Worm (Caenorhabditis elegans) whole organism, L4 larva: ENCODE results near the gene ceh-33.
A peak's percentile ranks its signal among the peaks of the same experiment; 100 is the strongest.

Experiments
- F10B5.3 ChIP-seq: sonication (generic microtip); optimal IDR thresholded peaks from 2 replicates; lab custom pipeline; 2016; ENCODE audit warnings: mild to moderate bottlenecking, missing genetic modification characterization, missing compliant biosample characterization
- F44E2.7 ChIP-seq: fragments of 200-800 bp; sonication (Bioruptor generic); IDR thresholded peaks from 2 replicates; pipeline ENCODE4 v2.1.2; 2022; ENCODE audit warnings: missing genetic modification characterization, missing compliant biosample characterization
- Y75B8A.6 ChIP-seq: fragments of 200-800 bp; sonication (Bioruptor generic); IDR thresholded peaks from 2 replicates; pipeline ENCODE4 v1.3.6; 2022; ENCODE audit warnings: missing genetic modification reagents, missing genetic modification characterization, missing compliant biosample characterization
- ZK337.2 ChIP-seq: fragments of 200-800 bp; sonication (Bioruptor generic); IDR thresholded peaks from 2 replicates; pipeline ENCODE4 v1.3.6; 2022; ENCODE audit warnings: missing genetic modification reagents, missing genetic modification characterization, missing compliant biosample characterization
- ZK546.5 ChIP-seq, 2 experiments: sonication (generic microtip); optimal IDR thresholded peaks; 2 replicates each; lab custom pipeline; 2017; ENCODE audit warnings: missing biosample characterization in 2 of 2, missing genetic modification characterization in 2 of 2
- aha-1 ChIP-seq: fragments of 150-350 bp; peaks from one replicate; lab custom pipeline; 2014; ENCODE audit warnings: missing biosample characterization, missing genetic modification characterization
- attf-4 ChIP-seq: sonication (generic microtip); optimal IDR thresholded peaks from 3 replicates; lab custom pipeline; 2017; ENCODE audit warnings: missing biosample characterization, missing genetic modification characterization
- cey-2 ChIP-seq: sonication (generic microtip); optimal IDR thresholded peaks from 3 replicates; lab custom pipeline; 2017; ENCODE audit warnings: missing genetic modification characterization, mild to moderate bottlenecking, missing compliant biosample characterization, antibody characterized with exemption, borderline replicate concordance; ENCODE audit not compliant: insufficient read depth
- ctbp-1 ChIP-seq: fragments of 200-800 bp; sonication (Bioruptor generic); IDR thresholded peaks from 2 replicates; pipeline ENCODE4 v1.3.6; 2022; ENCODE audit warnings: missing genetic modification reagents, missing genetic modification characterization, missing compliant biosample characterization
- daf-12 ChIP-seq: fragments of 150-350 bp; optimal IDR thresholded peaks from 2 replicates; lab custom pipeline; 2014; ENCODE audit warnings: missing biosample characterization, missing genetic modification reagents, missing genetic modification characterization
- daf-16 ChIP-seq, 3 experiments: sonication (generic microtip); optimal IDR thresholded peaks; 2 replicates each; lab custom pipeline; 2016 to 2017; ENCODE audit warnings: missing genetic modification characterization in 3 of 3, missing genetic modification reagents in 3 of 3, mild to moderate bottlenecking in 2 of 3, missing compliant biosample characterization in 2 of 3, missing biosample characterization in 1 of 3, moderate library complexity in 1 of 3
- dmd-6 ChIP-seq: fragments of 200-800 bp; sonication (Bioruptor generic); IDR thresholded peaks from 2 replicates; pipeline ENCODE4 v1.3.6; 2022; ENCODE audit warnings: missing genetic modification reagents, missing genetic modification characterization, missing compliant biosample characterization
- dve-1 ChIP-seq: sonication (generic microtip); optimal IDR thresholded peaks from 2 replicates; lab custom pipeline; 2017; ENCODE audit warnings: antibody characterized with exemption, mild to moderate bottlenecking, missing genetic modification characterization, missing compliant biosample characterization; ENCODE audit not compliant: insufficient read depth
- egl-43 ChIP-seq: fragments of 200-800 bp; sonication (Bioruptor generic); IDR thresholded peaks from 2 replicates; pipeline ENCODE4 v1.3.6; 2022; ENCODE audit warnings: missing genetic modification reagents, missing genetic modification characterization, missing compliant biosample characterization
- fos-1 ChIP-seq: fragments of 150-350 bp; optimal IDR thresholded peaks from 2 replicates; lab custom pipeline; 2014; ENCODE audit warnings: missing biosample characterization, missing genetic modification characterization
- gei-8 ChIP-seq: fragments of 200-800 bp; sonication (Bioruptor generic); optimal IDR thresholded peaks from 2 replicates; lab custom pipeline; 2018; ENCODE audit warnings: mild to moderate bottlenecking, missing genetic modification characterization, missing compliant biosample characterization
- hif-1 ChIP-seq, 2 experiments: sonication (generic microtip); optimal IDR thresholded peaks; 2 replicates each; lab custom pipeline; 2016 to 2017; ENCODE audit warnings: missing compliant biosample characterization in 2 of 2, missing genetic modification characterization in 2 of 2, missing genetic modification reagents in 2 of 2, missing genotype in 2 of 2, mild to moderate bottlenecking in 1 of 2
- jun-1 ChIP-seq: fragments of 150-350 bp; optimal IDR thresholded peaks from 2 replicates; lab custom pipeline; 2014; ENCODE audit warnings: missing biosample characterization, missing genetic modification reagents, missing genetic modification characterization
- lim-7 ChIP-seq: fragments of 200-800 bp; sonication (Bioruptor generic); IDR thresholded peaks from 2 replicates; pipeline ENCODE4 v1.3.6; 2022; ENCODE audit warnings: missing genetic modification characterization, missing compliant biosample characterization
- lin-38 ChIP-seq: fragments of 200-800 bp; sonication (Bioruptor generic); IDR thresholded peaks from 2 replicates; pipeline ENCODE4 v1.3.6; 2022; ENCODE audit warnings: missing genetic modification reagents, missing genetic modification characterization, missing compliant biosample characterization
- lir-3 ChIP-seq: sonication (generic microtip); optimal IDR thresholded peaks from 2 replicates; lab custom pipeline; 2016; ENCODE audit warnings: mild to moderate bottlenecking, missing genetic modification characterization, missing compliant biosample characterization
- mep-1 ChIP-seq: fragments of 150-350 bp; sonication (generic microtip); optimal IDR thresholded peaks from 3 replicates; lab custom pipeline; 2014; ENCODE audit warnings: missing biosample characterization, missing genetic modification characterization
- nhr-237 ChIP-seq: sonication (generic microtip); optimal IDR thresholded peaks from 2 replicates; lab custom pipeline; 2017; ENCODE audit warnings: missing biosample characterization, missing genetic modification characterization
- nhr-28 ChIP-seq: fragments of 150-350 bp; optimal IDR thresholded peaks from 2 replicates; lab custom pipeline; 2014; ENCODE audit warnings: missing biosample characterization, missing genetic modification characterization
- nhr-41 ChIP-seq: fragments of 200-800 bp; sonication (Bioruptor generic); IDR thresholded peaks from 2 replicates; pipeline ENCODE4 v1.3.6; 2022; ENCODE audit warnings: missing genetic modification reagents, missing genetic modification characterization, missing compliant biosample characterization
- nhr-42 ChIP-seq: fragments of 200-800 bp; sonication (Bioruptor generic); IDR thresholded peaks from 2 replicates; pipeline ENCODE4 v1.3.6; 2022; ENCODE audit warnings: missing genetic modification characterization, missing compliant biosample characterization
- pha-4 ChIP-seq, 2 experiments: fragments of 150-350 bp in 1 of 2; fragments of 200-800 bp in 1 of 2; sonication (Bioruptor generic) in 1 of 2; IDR thresholded peaks in 1 of 2; optimal IDR thresholded peaks in 1 of 2; 2 replicates each; pipeline versions ENCODE4 v1.3.6 to Lab custom; 2014 to 2022; ENCODE audit warnings: missing genetic modification characterization in 2 of 2, missing genetic modification reagents in 2 of 2, missing biosample characterization in 1 of 2, missing compliant biosample characterization in 1 of 2
- saeg-2 ChIP-seq: fragments of 200-800 bp; sonication (Bioruptor generic); IDR thresholded peaks from 2 replicates; pipeline ENCODE4 v1.3.6; 2022; ENCODE audit warnings: missing genetic modification reagents, missing genetic modification characterization, missing compliant biosample characterization
- sdz-12 ChIP-seq: fragments of 200-800 bp; sonication (Bioruptor generic); optimal IDR thresholded peaks from 2 replicates; lab custom pipeline; 2018; ENCODE audit warnings: mild to moderate bottlenecking, missing genetic modification characterization, missing compliant biosample characterization
- snpc-1.2 ChIP-seq: fragments of 200-800 bp; sonication (Bioruptor generic); IDR thresholded peaks from 2 replicates; pipeline ENCODE4 v1.3.6; 2022; ENCODE audit warnings: missing genetic modification reagents, missing genetic modification characterization, missing compliant biosample characterization
- snpc-4 ChIP-seq: fragments of 150-350 bp; optimal IDR thresholded peaks from 2 replicates; lab custom pipeline; 2014; ENCODE audit warnings: missing biosample characterization, missing genetic modification characterization
- spr-3 ChIP-seq: fragments of 200-800 bp; sonication (Bioruptor generic); optimal IDR thresholded peaks from 2 replicates; lab custom pipeline; 2018; ENCODE audit warnings: mild to moderate bottlenecking, missing genetic modification characterization, missing compliant biosample characterization
- tag-97 ChIP-seq: fragments of 200-800 bp; sonication (Bioruptor generic); IDR thresholded peaks from 2 replicates; pipeline ENCODE4 v1.3.6; 2022; ENCODE audit warnings: missing genetic modification characterization, missing compliant biosample characterization
- tra-1 ChIP-seq: fragments of 200-800 bp; sonication (Bioruptor generic); IDR thresholded peaks from 2 replicates; pipeline ENCODE4 v1.3.6; 2022; ENCODE audit warnings: missing genetic modification reagents, missing genetic modification characterization, missing compliant biosample characterization
- unc-130 ChIP-seq: sonication (generic microtip); optimal IDR thresholded peaks from 2 replicates; lab custom pipeline; 2016; ENCODE audit warnings: missing genetic modification reagents, missing genetic modification characterization, missing compliant biosample characterization
- unc-62 ChIP-seq, 3 experiments: fragments of 150-350 bp in 1 of 3; sonication (generic microtip); optimal IDR thresholded peaks in 2 of 3; peaks in 1 of 3; 1 replicate in 1 of 3; 2 replicates in 2 of 3; lab custom pipeline; 2014 to 2017; ENCODE audit warnings: missing biosample characterization in 3 of 3, missing genetic modification characterization in 3 of 3, missing genetic modification reagents in 3 of 3, missing genotype in 1 of 3
- zfp-2 ChIP-seq: sonication (generic microtip); optimal IDR thresholded peaks from 2 replicates; lab custom pipeline; 2016; ENCODE audit warnings: mild to moderate bottlenecking, missing genetic modification characterization, missing compliant biosample characterization
- zfp-3 ChIP-seq: fragments of 200-800 bp; sonication (Bioruptor generic); conservative IDR thresholded peaks from 2 replicates; pipeline ENCODE4 v1.3.6; 2022; ENCODE audit warnings: missing genetic modification reagents, missing genetic modification characterization, missing compliant biosample characterization
- zip-2 ChIP-seq: fragments of 150-350 bp; optimal IDR thresholded peaks from 2 replicates; lab custom pipeline; 2014; ENCODE audit warnings: missing biosample characterization, missing genetic modification characterization
- ztf-7 ChIP-seq: fragments of 150-350 bp; optimal IDR thresholded peaks from 2 replicates; lab custom pipeline; 2014; ENCODE audit warnings: missing biosample characterization, missing genetic modification characterization

ceh-33 gene

ce11 chrV:5324566-5324965, at the start of gene ceh-33:
ceh-33 (minus strand) TSS chrV:5324666.
- TF ChIP-seq ZK546.5 (tag; optimal IDR thresholded peaks at IDR 0.05; lab: Kevin White, UChicago) (no peak), aha-1 (tag; lab: Kevin White, UChicago) (peak; percentile 18), snpc-1.2 (GFP tag; lab: Robert Waterston, UW) (no peak), dve-1 (tag; lab: Kevin White, UChicago) (no peak), nhr-41 (GFP tag; lab: Robert Waterston, UW) (no peak), cey-2 (tag; lab: Kevin White, UChicago) (no peak), fos-1 (no peak), daf-12 (tag; lab: Kevin White, UChicago) (no peak), egl-43 (no peak), pha-4 (GFP tag; IDR thresholded peaks at IDR 0.05; lab: Robert Waterston, UW) (no peak), pha-4 (tag; optimal IDR thresholded peaks at IDR 0.05; lab: Kevin White, UChicago) (no peak), jun-1 (tag; lab: Kevin White, UChicago) (no peak), Y75B8A.6 (no peak), unc-62 (GFP tag; optimal IDR thresholded peaks at IDR 0.05 in 1 of 2; lab: Kevin White, UChicago) (peak in 1 of 2 experiments; percentile 55), unc-62 (tag; optimal IDR thresholded peaks at IDR 0.05; lab: Kevin White, UChicago) (no peak)
- TF ChIP-seq, all 104 proteins: peak for 2

ce11 chrV:5372118-5372517, 47.7 kb upstream of the ceh-33 start, which contains the start of gene C35A11.3:
C35A11.3 (plus strand) TSS chrV:5372418.
- TF ChIP-seq sdz-12 (GFP tag; lab: Kevin White, UChicago) (no peak), tra-1 (GFP tag; lab: Robert Waterston, UW) (no peak), unc-130 (GFP tag; lab: Kevin White, UChicago) (no peak), dmd-6 (GFP tag; lab: Robert Waterston, UW) (no peak), zfp-2 (tag; lab: Kevin White, UChicago) (no peak), ZK337.2 (no peak)

- no peak for TF ChIP-seq lir-3 (tag; lab: Kevin White, UChicago)
- TF ChIP-seq aha-1 (tag; lab: Kevin White, UChicago): peak; percentile 2
- TF ChIP-seq gei-8 (GFP tag; lab: Kevin White, UChicago): no peak
- TF ChIP-seq snpc-4 (tag; lab: Kevin White, UChicago): no peak
- no peak for TF ChIP-seq lim-7 (GFP tag; lab: Robert Waterston, UW)
- no peak for TF ChIP-seq lin-38 (GFP tag; lab: Robert Waterston, UW)
- no peak for TF ChIP-seq mep-1 (tag; lab: Kevin White, UChicago)
These were observed 44.3 kb upstream of the ceh-33 start, which contains the start of gene T09D3.9 for ce11 chrV:5368792-5369191. T09D3.9 (minus strand) TSS chrV:5368892.

- no peak for TF ChIP-seq ctbp-1
- TF ChIP-seq, all 104 proteins: peak for 0
These were observed 40.4 kb upstream of the ceh-33 start, which contains the start of gene T09D3.8 for ce11 chrV:5364863-5365262. T09D3.8 (plus strand) TSS chrV:5365163.

- TF ChIP-seq spr-3 (no peak), ztf-7 (no peak), zip-2 (tag; lab: Kevin White, UChicago) (no peak), nhr-237 (no peak), hif-1 (tag; optimal IDR thresholded peaks at IDR 0.05; lab: Kevin White, UChicago) (no peak), nhr-42 (GFP tag; lab: Robert Waterston, UW) (no peak), F10B5.3 (no peak), saeg-2 (no peak), F44E2.7 (GFP tag; lab: Robert Waterston, UW) (no peak), tra-1 (GFP tag; lab: Robert Waterston, UW) (no peak), tag-97 (GFP tag; lab: Robert Waterston, UW) (no peak), attf-4 (no peak), cey-2 (tag; lab: Kevin White, UChicago) (no peak), nhr-28 (tag; lab: Kevin White, UChicago) (no peak), daf-16 (GFP tag; optimal IDR thresholded peaks at IDR 0.05; lab: Kevin White, UChicago) (no peak), daf-16 (tag; optimal IDR thresholded peaks at IDR 0.05; lab: Kevin White, UChicago) (no peak), zfp-3 (no peak)
These were observed 37.8 kb upstream of the ceh-33 start for ce11 chrV:5362220-5362619.
